Fruit fly (Drosophila melanogaster): ENCODE measurements around the gene CG14926.

Gene CG14926

dm6 chr2L:11323917-11324316, 19.2 kb downstream of the CG14926 start (continued):
- TF ChIP-seq klu (GFP tag; IDR thresholded peaks at IDR 0.05): no peak
- no peak for TF ChIP-seq Fer2 (tag; optimal IDR thresholded peaks at IDR 0.05)
- TF ChIP-seq dan (GFP tag; IDR thresholded peaks at IDR 0.05): no peak
- peak; percentile 19 for TF ChIP-seq nerfin-1 (tag; optimal IDR thresholded peaks at IDR 0.05)
- TF ChIP-seq CG2875 (GFP tag; optimal IDR thresholded peaks at IDR 0.05): peak; percentile 35
- TF ChIP-seq tgo (GFP tag; IDR thresholded peaks at IDR 0.05): peak; percentile 57
- TF ChIP-seq CkIIα-i1 (GFP tag; IDR thresholded peaks at IDR 0.05): no peak
- TF ChIP-seq CG9215 (GFP tag; IDR thresholded peaks at IDR 0.05): peak; percentile 27; the same call in 1 of the 2 replicates
- TF ChIP-seq nmo (GFP tag; optimal IDR thresholded peaks at IDR 0.05): peak; percentile 67
- peak; percentile 19 for TF ChIP-seq Bteb2 (GFP tag; optimal IDR thresholded peaks at IDR 0.05)
- TF ChIP-seq Spps (tag; optimal IDR thresholded peaks at IDR 0.05): peak; percentile 11
- peak; percentile 47 for TF ChIP-seq CG18599 (GFP tag; optimal IDR thresholded peaks at IDR 0.05)
- no peak for TF ChIP-seq CG7987 (GFP tag; optimal IDR thresholded peaks at IDR 0.05)
- peak; percentile 36; the same call in 1 of the 3 replicates for TF ChIP-seq B-H1 (GFP tag; IDR thresholded peaks at IDR 0.05)
- no peak for TF ChIP-seq MESR4 (GFP tag; optimal IDR thresholded peaks at IDR 0.05)
- peak; percentile 28 for TF ChIP-seq CG1602 (GFP tag; optimal IDR thresholded peaks at IDR 0.05)
- peak; percentile 9 for TF ChIP-seq cwo (GFP tag; optimal IDR thresholded peaks at IDR 0.05)
- TF ChIP-seq kay (GFP tag; optimal IDR thresholded peaks at IDR 0.05): no peak
- no peak for TF ChIP-seq inv (GFP tag; IDR thresholded peaks at IDR 0.05; ENCODE audit: partially characterized antibody)
- no peak for TF ChIP-seq CHES-1-like (GFP tag; optimal IDR thresholded peaks at IDR 0.05)
- TF ChIP-seq maf-S (GFP tag; optimal IDR thresholded peaks at IDR 0.05): no peak
- peak; percentile 54 for TF ChIP-seq D19A (tag; optimal IDR thresholded peaks at IDR 0.05)
- peak; percentile 77 for TF ChIP-seq CG17328 (GFP tag; IDR thresholded peaks at IDR 0.05)
- TF ChIP-seq insv (GFP tag; optimal IDR thresholded peaks at IDR 0.05): no peak
- TF ChIP-seq CG4424 (GFP tag; optimal IDR thresholded peaks at IDR 0.05): peak; percentile 68
- TF ChIP-seq CG17385 (GFP tag; optimal IDR thresholded peaks at IDR 0.05): peak; percentile 40
- no peak for TF ChIP-seq Trl (optimal IDR thresholded peaks at IDR 0.05)
- peak; percentile 48 for TF ChIP-seq Trl (GFP tag; optimal IDR thresholded peaks at IDR 0.05)
- peak; percentile 62 for TF ChIP-seq sob (GFP tag; IDR thresholded peaks at IDR 0.05)
- TF ChIP-seq org-1 (GFP tag; optimal IDR thresholded peaks at IDR 0.05): peak; percentile 56
- peak; percentile 69 for TF ChIP-seq HLH3B (GFP tag; IDR thresholded peaks at IDR 0.05)
- TF ChIP-seq CG18262 (tag; optimal IDR thresholded peaks at IDR 0.05): peak; percentile 71
- peak; percentile 58; the same call in 2 of the 3 replicates for TF ChIP-seq CG34422 (GFP tag; IDR thresholded peaks at IDR 0.05)
- TF ChIP-seq Hsf (GFP tag; optimal IDR thresholded peaks at IDR 0.05): peak; percentile 49
- no peak for TF ChIP-seq so (GFP tag; IDR thresholded peaks at IDR 0.05)
- TF ChIP-seq CG13424 (tag; optimal IDR thresholded peaks at IDR 0.05): peak; percentile 50
- TF ChIP-seq gsb-n (tag; optimal IDR thresholded peaks at IDR 0.05): peak; percentile 69
- no peak for TF ChIP-seq Doc2 (GFP tag; IDR thresholded peaks at IDR 0.05)
- peak; percentile 81 for TF ChIP-seq CG11504 (tag; optimal IDR thresholded peaks at IDR 0.05)
- peak; percentile 79 for TF ChIP-seq CG31441 (GFP tag; IDR thresholded peaks at IDR 0.05)
- TF ChIP-seq Dref (GFP tag; IDR thresholded peaks at IDR 0.05): no peak
- TF ChIP-seq CG3281 (GFP tag; optimal IDR thresholded peaks at IDR 0.05): peak; percentile 19
- peak; percentile 77 for TF ChIP-seq unpg (GFP tag; optimal IDR thresholded peaks at IDR 0.05)
- peak; percentile 50; the same call in 1 of the 2 replicates for TF ChIP-seq esg (GFP tag; conservative IDR thresholded peaks at IDR 0.05)
- TF ChIP-seq CG8290 (GFP tag; optimal IDR thresholded peaks at IDR 0.05): peak; percentile 8
- peak in 1 of 2 experiments; percentile 62 for TF ChIP-seq CG8290 (tag; optimal IDR thresholded peaks at IDR 0.05)
- TF ChIP-seq HHEX (GFP tag; optimal IDR thresholded peaks at IDR 0.05): peak; percentile 16
- peak; percentile 78 for TF ChIP-seq dmrt11E (tag; optimal IDR thresholded peaks at IDR 0.05)
- no peak for TF ChIP-seq CG6654 (GFP tag; optimal IDR thresholded peaks at IDR 0.05)
- peak; percentile 69 for TF ChIP-seq Xbp1 (GFP tag; optimal IDR thresholded peaks at IDR 0.05)
- no peak for TF ChIP-seq CG2116 (GFP tag; optimal IDR thresholded peaks at IDR 0.05)
- no peak for TF ChIP-seq CG42726 (GFP tag; IDR thresholded peaks at IDR 0.05; ENCODE audit: partially characterized antibody)
